Worm (Caenorhabditis elegans): ENCODE results near the gene C29F5.1.

C29F5.1 gene

DNA sequence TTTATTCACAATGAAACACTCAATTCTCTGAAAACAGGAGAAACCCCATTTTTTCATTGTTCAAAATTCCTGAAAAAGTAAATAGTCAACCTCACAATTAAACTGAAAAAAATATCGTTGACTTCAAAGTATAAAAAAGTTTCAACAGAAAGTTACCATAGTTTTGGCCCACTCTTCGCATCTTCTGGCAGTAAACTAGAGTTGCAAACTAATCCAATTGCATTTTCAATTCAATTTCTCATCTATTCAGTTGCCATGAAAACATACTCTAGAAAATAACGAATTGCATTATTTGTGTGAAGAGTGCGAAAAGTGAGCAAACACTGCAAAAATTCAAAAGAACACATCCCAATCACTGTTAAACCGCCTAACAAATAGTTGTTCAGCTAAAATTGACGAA is 39.6 kb upstream of the C29F5.1 start, which contains the start of gene F13H8.3:
Gene F13H8.3 (plus strand): TSS at position 301 of the 400 bp plus-strand sequence.
- TF ChIP-seq athp-1 (tag; optimal IDR thresholded peaks at IDR 0.05), result no peak
- no peak for TF ChIP-seq him-1 (tag; optimal IDR thresholded peaks at IDR 0.05)
- TF ChIP-seq Y79H2A.3 (GFP tag; conservative IDR thresholded peaks at IDR 0.05), result no peak
- TF ChIP-seq D2030.7 (GFP tag; IDR thresholded peaks at IDR 0.05), result no peak
- TF ChIP-seq ceh-79 (tag; optimal IDR thresholded peaks at IDR 0.05), result no peak
- TF ChIP-seq snpc-1.3 (tag; optimal IDR thresholded peaks at IDR 0.05; ENCODE audit: insufficient read depth), result no peak
- no peak for TF ChIP-seq unc-62 (GFP tag; optimal IDR thresholded peaks at IDR 0.05)
- TF ChIP-seq lsy-27 (tag; optimal IDR thresholded peaks at IDR 0.05; ENCODE audit: borderline replicate concordance, insufficient read depth), result no peak
- TF ChIP-seq nhr-179 (tag; optimal IDR thresholded peaks at IDR 0.05), result no peak
- TF ChIP-seq F22D6.2 (tag; optimal IDR thresholded peaks at IDR 0.05), result no peak
- no peak for TF ChIP-seq gei-17 (GFP tag; optimal IDR thresholded peaks at IDR 0.05)
- TF ChIP-seq ceh-27 (GFP tag; optimal IDR thresholded peaks at IDR 0.05), result no peak

DNA sequence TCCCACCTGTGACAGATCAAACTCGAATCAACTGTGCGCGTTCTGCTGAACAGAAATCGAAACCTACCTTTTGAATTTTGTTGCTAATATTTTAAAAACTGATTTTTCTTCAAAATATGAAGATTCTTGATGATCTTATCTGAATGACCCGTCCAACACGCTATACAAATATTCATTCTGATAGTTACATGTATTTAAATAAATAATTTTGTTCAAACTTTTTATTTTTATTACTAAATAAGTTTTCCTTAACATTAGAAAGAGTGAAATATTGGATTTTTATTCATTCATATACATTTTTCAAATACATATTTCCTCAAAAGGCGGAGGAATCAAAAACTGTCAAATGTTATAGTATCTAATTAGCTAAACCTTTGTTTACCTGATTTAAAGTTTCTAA is 35.3 kb upstream of the C29F5.1 start, which contains the start of gene F13H8.8:
Gene F13H8.8 (minus strand): TSS at position 101 of the 400 bp plus-strand sequence.
- TF ChIP-seq egrh-3 (GFP tag; IDR thresholded peaks at IDR 0.05), result no peak
- no peak for TF ChIP-seq madf-10 (tag; optimal IDR thresholded peaks at IDR 0.05)
- TF ChIP-seq K11D2.4 (GFP tag; IDR thresholded peaks at IDR 0.05), result no peak
- TF ChIP-seq B0019.2 (GFP tag; conservative IDR thresholded peaks at IDR 0.05), result no peak
- TF ChIP-seq hsf-1 (GFP tag; IDR thresholded peaks at IDR 0.05), result no peak
- TF ChIP-seq Y67H2A.10 (GFP tag; conservative IDR thresholded peaks at IDR 0.05), result no peak
- TF ChIP-seq chd-7 (tag; optimal IDR thresholded peaks at IDR 0.05), result no peak
- TF ChIP-seq nfyb-1 (GFP tag; IDR thresholded peaks at IDR 0.05), result no peak
- TF ChIP-seq tbp1 (GFP tag; optimal IDR thresholded peaks at IDR 0.05), result no peak
- no peak for TF ChIP-seq F33H1.4 (GFP tag; IDR thresholded peaks at IDR 0.05)
- no peak for TF ChIP-seq attf-5 (GFP tag; optimal IDR thresholded peaks at IDR 0.05)
- no peak for TF ChIP-seq F57A8.1 (GFP tag; optimal IDR thresholded peaks at IDR 0.05)
- TF ChIP-seq lsy-27 (tag; optimal IDR thresholded peaks at IDR 0.05; ENCODE audit: borderline replicate concordance, insufficient read depth), result no peak
- no peak for TF ChIP-seq ztf-22 (GFP tag; optimal IDR thresholded peaks at IDR 0.05)
- no peak for TF ChIP-seq F57C9.4 (tag; optimal IDR thresholded peaks at IDR 0.05)
- TF ChIP-seq repo-1 (tag; optimal IDR thresholded peaks at IDR 0.05), result no peak
- TF ChIP-seq sea-2 (GFP tag; IDR thresholded peaks at IDR 0.05), result no peak
- TF ChIP-seq lin-26 (GFP tag; IDR thresholded peaks at IDR 0.05), result no peak
- no peak for TF ChIP-seq F55B11.4 (tag; optimal IDR thresholded peaks at IDR 0.05; ENCODE audit: borderline replicate concordance, insufficient read depth)
- no peak for TF ChIP-seq madf-3 (GFP tag; IDR thresholded peaks at IDR 0.05)

DNA sequence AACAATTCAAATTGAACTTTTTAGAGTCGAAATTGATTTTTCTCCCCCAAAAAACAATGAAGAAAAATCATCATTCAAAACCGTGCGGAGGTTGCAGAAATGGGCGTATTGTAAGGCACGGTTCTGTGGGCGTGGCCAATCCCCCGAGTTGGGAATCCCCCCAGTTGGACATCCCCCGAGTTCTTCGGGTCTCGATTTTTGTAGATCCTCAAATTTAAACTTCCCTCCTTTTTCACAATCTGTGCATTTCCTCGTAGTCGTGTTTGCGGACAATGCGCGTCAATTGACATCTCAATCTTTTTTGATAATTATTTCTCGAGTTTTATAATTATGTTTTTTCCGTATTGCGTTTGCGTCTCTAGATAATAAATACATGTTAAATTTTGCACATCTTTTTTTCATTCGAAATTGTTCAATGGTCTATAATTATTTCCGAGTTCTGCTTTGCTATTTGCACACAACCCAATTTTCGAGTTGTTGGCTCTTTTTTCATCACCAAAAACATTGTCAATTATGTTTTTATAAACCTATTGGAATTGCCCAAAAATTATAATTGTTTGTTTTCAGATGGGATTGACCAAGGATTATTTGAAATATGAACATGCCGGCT is 33.4 kb upstream of the C29F5.1 start, which contains the start of gene F13H8.2:
Gene F13H8.2 (plus strand): TSS at position 560 of the 610 bp plus-strand sequence.
- peak; percentile 61; the same call in 1 of the 2 replicates for TF ChIP-seq Y53G8AR.9 (GFP tag; conservative IDR thresholded peaks at IDR 0.05)
- TF ChIP-seq zfh-2 (GFP tag; conservative IDR thresholded peaks at IDR 0.05), result 0 out of 2 replicates have a peak, but pooled peaks have one; percentile 18
- no peak for TF ChIP-seq aptf-3 (GFP tag; IDR thresholded peaks at IDR 0.05)
- TF ChIP-seq K12H6.12 (tag; optimal IDR thresholded peaks at IDR 0.05), result peak; percentile 35
- TF ChIP-seq nfya-2 (GFP tag; IDR thresholded peaks at IDR 0.05), result no peak
- no peak for TF ChIP-seq nhr-179 (tag; optimal IDR thresholded peaks at IDR 0.05)
- TF ChIP-seq hsf-1 (GFP tag; IDR thresholded peaks at IDR 0.05), result peak; percentile 37; the same call in 1 of the 2 replicates
- no peak for TF ChIP-seq ets-4 (GFP tag; optimal IDR thresholded peaks at IDR 0.05)
- TF ChIP-seq tlf-1 (GFP tag; optimal IDR thresholded peaks at IDR 0.05), result peak; percentile 52
- TF ChIP-seq ztf-3 (GFP tag; optimal IDR thresholded peaks at IDR 0.05), result no peak
- peak; percentile 63 for TF ChIP-seq hmg-1.2 (GFP tag; IDR thresholded peaks at IDR 0.05)
- no peak for TF ChIP-seq sptf-2 (GFP tag; optimal IDR thresholded peaks at IDR 0.05)
- peak; percentile 23 for TF ChIP-seq madf-10 (tag; optimal IDR thresholded peaks at IDR 0.05)
- peak; percentile 84 for TF ChIP-seq K11D2.4 (GFP tag; IDR thresholded peaks at IDR 0.05)
- peak; percentile 90 for TF ChIP-seq mcd-1 (GFP tag; IDR thresholded peaks at IDR 0.05)
- TF ChIP-seq ceh-58 (GFP tag; IDR thresholded peaks at IDR 0.05), result no peak
- peak; percentile 79 for TF ChIP-seq attf-3 (GFP tag; conservative IDR thresholded peaks at IDR 0.05)
- 0 out of 2 replicates have a peak, but pooled peaks have one; percentile 10 for TF ChIP-seq ceh-40 (GFP tag; IDR thresholded peaks at IDR 0.05)
- peak; percentile 2 for TF ChIP-seq zim-3 (tag; optimal IDR thresholded peaks at IDR 0.05)

Data from whole organism, young adult.